Fruit fly (Drosophila melanogaster) whole organism, embryonic: Measurements from ENCODE around the gene siz.

ENCODE experiments used
- Atf-2 ChIP-seq: fragments of 200-800 bp; sonication (Bioruptor generic); optimal IDR thresholded peaks from 2 replicates; lab custom pipeline; 2016; ENCODE audit warnings: missing biosample characterization, missing genetic modification characterization
- CG10654 ChIP-seq: fragments of 200-800 bp; sonication (Bioruptor generic); optimal IDR thresholded peaks from 2 replicates; lab custom pipeline; 2016; ENCODE audit warnings: missing biosample characterization, missing genetic modification characterization
- CG11504 ChIP-seq: fragments of 200-800 bp; sonication (Bioruptor generic); optimal IDR thresholded peaks from 3 replicates; lab custom pipeline; 2019; ENCODE audit warnings: missing biosample characterization, mild to moderate bottlenecking, missing genetic modification characterization, moderate library complexity
- CG12236 ChIP-seq: fragments of 200-800 bp; sonication (Bioruptor generic); optimal IDR thresholded peaks from 2 replicates; lab custom pipeline; 2016; ENCODE audit warnings: missing biosample characterization, missing genetic modification characterization
- CG13624 ChIP-seq: fragments of 200-800 bp; sonication (Bioruptor generic); optimal IDR thresholded peaks from 2 replicates; lab custom pipeline; 2016; ENCODE audit warnings: missing biosample characterization, missing genetic modification characterization
- CG15514 ChIP-seq: fragments of 200-800 bp; sonication (Bioruptor generic); optimal IDR thresholded peaks from 3 replicates; lab custom pipeline; 2017; ENCODE audit warnings: missing biosample characterization, missing genetic modification characterization, mild to moderate bottlenecking, moderate library complexity, missing genetic modification reagents
- CG17328 ChIP-seq: fragments of 200-800 bp; sonication (Bioruptor generic); IDR thresholded peaks from 2 replicates; pipeline ENCODE4 v1.3.6; 2022; ENCODE audit warnings: missing biosample characterization, missing genetic modification characterization
- CG2116 ChIP-seq: fragments of 200-800 bp; sonication (Bioruptor generic); optimal IDR thresholded peaks from 3 replicates; lab custom pipeline; 2018; ENCODE audit warnings: missing biosample characterization, mild to moderate bottlenecking, missing genetic modification characterization
- CG3847 ChIP-seq: fragments of 200-800 bp; sonication (Bioruptor generic); IDR thresholded peaks from 2 replicates; pipeline ENCODE4 v1.3.6; 2022; ENCODE audit warnings: missing biosample characterization, missing genetic modification characterization
- CG5245 ChIP-seq: fragments of 200-800 bp; sonication (Bioruptor generic); optimal IDR thresholded peaks from 3 replicates; lab custom pipeline; 2016; ENCODE audit warnings: missing biosample characterization, missing genetic modification characterization
- CG9817 ChIP-seq: fragments of 200-800 bp; sonication (Bioruptor generic); optimal IDR thresholded peaks from 2 replicates; lab custom pipeline; 2018; ENCODE audit warnings: missing biosample characterization, mild to moderate bottlenecking, missing genetic modification characterization, moderate library complexity
- Camta ChIP-seq: fragments of 200-800 bp; sonication (Bioruptor generic); optimal IDR thresholded peaks from 2 replicates; lab custom pipeline; 2016; ENCODE audit warnings: missing biosample characterization, missing genetic modification characterization
- CkIIα-i1 ChIP-seq: fragments of 200-800 bp; sonication (Bioruptor generic); IDR thresholded peaks from 2 replicates; pipeline ENCODE4 v1.3.6; 2022; ENCODE audit warnings: missing biosample characterization, missing genetic modification characterization
- Dip3 ChIP-seq: fragments of 200-800 bp; sonication (Bioruptor generic); optimal IDR thresholded peaks from 3 replicates; lab custom pipeline; 2016; ENCODE audit warnings: missing biosample characterization, missing genetic modification characterization
- Elba2 ChIP-seq: fragments of 200-800 bp; sonication (Bioruptor generic); optimal IDR thresholded peaks from 3 replicates; lab custom pipeline; 2016; ENCODE audit warnings: missing biosample characterization, missing genetic modification characterization
- Fer3 ChIP-seq: fragments of 200-800 bp; sonication (Bioruptor generic); optimal IDR thresholded peaks from 2 replicates; lab custom pipeline; 2018; ENCODE audit warnings: missing biosample characterization, mild to moderate bottlenecking, missing genetic modification characterization, moderate library complexity
- HLH3B ChIP-seq: fragments of 200-800 bp; sonication (Bioruptor generic); IDR thresholded peaks from 2 replicates; pipeline ENCODE4 v1.3.6; 2022; ENCODE audit warnings: missing biosample characterization, missing genetic modification characterization
- HLHmδ ChIP-seq: fragments of 200-800 bp; sonication (Bioruptor generic); optimal IDR thresholded peaks from 2 replicates; lab custom pipeline; 2018; ENCODE audit warnings: missing biosample characterization, mild to moderate bottlenecking, missing genetic modification characterization, moderate library complexity
- Hsf ChIP-seq: fragments of 200-800 bp; sonication (Bioruptor generic); optimal IDR thresholded peaks from 3 replicates; lab custom pipeline; 2016; ENCODE audit warnings: missing biosample characterization, missing genetic modification characterization
- MBD-R2 ChIP-seq: fragments of 200-800 bp; sonication (Bioruptor generic); IDR thresholded peaks from 2 replicates; pipeline ENCODE4 v1.3.6; 2022; ENCODE audit warnings: missing biosample characterization, missing genetic modification characterization
- Myb ChIP-seq: fragments of 200-800 bp; sonication (Bioruptor generic); optimal IDR thresholded peaks from 2 replicates; lab custom pipeline; 2016; ENCODE audit warnings: missing biosample characterization, missing genetic modification characterization
- NfI ChIP-seq: fragments of 200-800 bp; sonication (Bioruptor generic); optimal IDR thresholded peaks from 3 replicates; lab custom pipeline; 2018; ENCODE audit warnings: missing biosample characterization, mild to moderate bottlenecking, missing genetic modification characterization, moderate library complexity
- Optix ChIP-seq: fragments of 200-800 bp; sonication (Bioruptor generic); IDR thresholded peaks from 3 replicates; pipeline ENCODE4 v1.3.6; 2022; ENCODE audit warnings: missing biosample characterization, missing genetic modification characterization
- Six4 ChIP-seq: fragments of 200-800 bp; sonication (Bioruptor generic); optimal IDR thresholded peaks from 2 replicates; lab custom pipeline; 2016; ENCODE audit warnings: missing biosample characterization, missing genetic modification characterization
- Sry-δ ChIP-seq: fragments of 200-800 bp; sonication (Bioruptor generic); optimal IDR thresholded peaks from 2 replicates; lab custom pipeline; 2016; ENCODE audit warnings: missing biosample characterization, missing genetic modification characterization
- Vsx1 ChIP-seq: fragments of 200-800 bp; sonication (Bioruptor generic); optimal IDR thresholded peaks from 2 replicates; lab custom pipeline; 2017; ENCODE audit warnings: missing biosample characterization, mild to moderate bottlenecking, missing genetic modification characterization, missing genetic modification reagents
- Xbp1 ChIP-seq: fragments of 200-800 bp; sonication (Bioruptor generic); optimal IDR thresholded peaks from 3 replicates; lab custom pipeline; 2016; ENCODE audit warnings: missing biosample characterization, mild to moderate bottlenecking, missing genetic modification characterization
- ara ChIP-seq: fragments of 200-800 bp; sonication (Bioruptor generic); IDR thresholded peaks from 2 replicates; pipeline ENCODE4 v1.3.6; 2022; ENCODE audit warnings: missing biosample characterization, missing genetic modification characterization
- ash1 ChIP-seq: fragments of 200-800 bp; sonication (Bioruptor generic); optimal IDR thresholded peaks from 2 replicates; lab custom pipeline; 2018; ENCODE audit warnings: missing biosample characterization, mild to moderate bottlenecking, missing genetic modification characterization
- bowl ChIP-seq: fragments of 200-800 bp; sonication (Bioruptor generic); IDR thresholded peaks from 2 replicates; pipeline ENCODE4 v1.3.6; 2022; ENCODE audit warnings: missing biosample characterization, missing genetic modification characterization
- btn ChIP-seq: fragments of 200-800 bp; sonication (Bioruptor generic); optimal IDR thresholded peaks from 2 replicates; lab custom pipeline; 2016; ENCODE audit warnings: missing biosample characterization, missing genetic modification characterization
- cad ChIP-seq: fragments of >200 bp; optimal IDR thresholded peaks from 2 replicates; lab custom pipeline; 2017; ENCODE audit warnings: missing biosample characterization, missing genetic modification characterization
- croc ChIP-seq: fragments of 200-800 bp; sonication (Bioruptor generic); conservative IDR thresholded peaks from 3 replicates; pipeline ENCODE4 v1.3.6; 2022; ENCODE audit warnings: missing biosample characterization, missing genetic modification characterization
- crol ChIP-seq: fragments of 200-800 bp; sonication (Bioruptor generic); IDR thresholded peaks from 2 replicates; pipeline ENCODE4 v1.3.6; 2022; ENCODE audit warnings: missing biosample characterization, missing genetic modification characterization
- dati ChIP-seq: fragments of 200-800 bp; sonication (Bioruptor generic); IDR thresholded peaks from 2 replicates; pipeline ENCODE4 v1.3.6; 2022; ENCODE audit warnings: missing biosample characterization, missing genetic modification characterization
- en ChIP-seq: fragments of 200-800 bp; sonication (Bioruptor generic); optimal IDR thresholded peaks from 2 replicates; lab custom pipeline; 2016; ENCODE audit warnings: missing biosample characterization, missing genetic modification characterization
- eve ChIP-seq, 2 experiments: fragments of >200 bp; optimal IDR thresholded peaks; 2 replicates each; lab custom pipeline; 2017; ENCODE audit warnings: missing biosample characterization in 2 of 2, missing genetic modification characterization in 2 of 2
- fru ChIP-seq: fragments of >200 bp; optimal IDR thresholded peaks from 2 replicates; lab custom pipeline; 2017
- gro ChIP-seq: fragments of 200-800 bp; sonication (Bioruptor generic); optimal IDR thresholded peaks from 2 replicates; lab custom pipeline; 2016; ENCODE audit warnings: missing biosample characterization, missing genetic modification characterization
- hb ChIP-seq: fragments of 200-800 bp; sonication (Bioruptor generic); IDR thresholded peaks from 3 replicates; pipeline ENCODE4 v1.3.6; 2022; ENCODE audit warnings: missing biosample characterization, missing genetic modification characterization; ENCODE audit not compliant: partially characterized antibody
- hbn ChIP-seq: fragments of 200-800 bp; sonication (Bioruptor generic); IDR thresholded peaks from 2 replicates; pipeline ENCODE4 v1.3.6; 2022; ENCODE audit warnings: missing biosample characterization, missing genetic modification characterization; ENCODE audit not compliant: partially characterized antibody
- jumu ChIP-seq: fragments of 200-800 bp; sonication (Bioruptor generic); optimal IDR thresholded peaks from 3 replicates; lab custom pipeline; 2016; ENCODE audit warnings: missing biosample characterization, missing genetic modification characterization
- klu ChIP-seq: fragments of 200-800 bp; sonication (Bioruptor generic); IDR thresholded peaks from 2 replicates; pipeline ENCODE4 v1.3.6; 2022; ENCODE audit warnings: missing biosample characterization, missing genetic modification characterization
- nerfin-1 ChIP-seq: fragments of 200-800 bp; sonication (Bioruptor generic); optimal IDR thresholded peaks from 3 replicates; lab custom pipeline; 2019; ENCODE audit warnings: missing biosample characterization, mild to moderate bottlenecking, missing genetic modification characterization, moderate library complexity
- nerfin-2 ChIP-seq: fragments of 200-800 bp; sonication (Bioruptor generic); IDR thresholded peaks from 2 replicates; pipeline ENCODE4 v1.3.6; 2022; ENCODE audit warnings: missing biosample characterization, missing genetic modification characterization; ENCODE audit not compliant: partially characterized antibody
- ro ChIP-seq: fragments of 200-800 bp; sonication (Bioruptor generic); IDR thresholded peaks from 2 replicates; pipeline ENCODE4 v1.3.6; 2022; ENCODE audit warnings: missing biosample characterization, missing genetic modification characterization
- schlank ChIP-seq: fragments of 200-800 bp; sonication (Bioruptor generic); optimal IDR thresholded peaks from 2 replicates; lab custom pipeline; 2018; ENCODE audit warnings: missing biosample characterization, mild to moderate bottlenecking, missing genetic modification characterization
- sd ChIP-seq: fragments of 200-800 bp; sonication (Bioruptor generic); optimal IDR thresholded peaks from 3 replicates; lab custom pipeline; 2018; ENCODE audit warnings: missing biosample characterization, mild to moderate bottlenecking, missing genetic modification characterization, moderate library complexity
- sens-2 ChIP-seq: fragments of 200-800 bp; sonication (Bioruptor generic); IDR thresholded peaks from 2 replicates; pipeline ENCODE4 v1.3.6; 2022; ENCODE audit warnings: missing biosample characterization, missing genetic modification characterization
- sug ChIP-seq: fragments of 200-800 bp; optimal IDR thresholded peaks from 2 replicates; lab custom pipeline; 2019; ENCODE audit warnings: missing biosample characterization, mild to moderate bottlenecking, missing genetic modification characterization, moderate library complexity
- tgo ChIP-seq: fragments of 200-800 bp; sonication (Bioruptor generic); IDR thresholded peaks from 3 replicates; pipeline ENCODE4 v1.3.6; 2022; ENCODE audit warnings: missing biosample characterization, missing genetic modification characterization
- vfl ChIP-seq: fragments of 200-800 bp; sonication (Bioruptor generic); optimal IDR thresholded peaks from 2 replicates; lab custom pipeline; 2016; ENCODE audit warnings: missing biosample characterization, missing genetic modification characterization

siz gene

DNA sequence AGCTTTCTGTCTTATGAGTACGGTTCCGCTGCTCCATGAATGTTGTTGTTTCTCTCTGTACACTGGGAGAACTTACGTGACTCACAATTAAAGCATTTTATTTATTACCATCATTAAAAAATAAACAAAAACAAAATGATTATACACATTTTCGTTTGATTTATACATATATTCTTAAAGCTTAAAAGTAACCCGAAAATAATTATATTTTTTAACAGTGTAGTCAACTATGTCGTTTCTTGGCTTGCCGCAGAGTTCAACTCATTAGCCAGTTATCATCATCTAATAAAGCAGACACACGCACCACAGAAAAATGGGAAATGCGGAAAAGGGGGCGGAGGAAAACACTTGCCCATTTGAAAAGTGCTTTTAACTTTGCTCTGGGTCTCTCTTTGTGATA lies 3.1 kb downstream of the siz start (continued):
- TF ChIP-seq Myb (GFP tag; lab: Kevin White, UChicago) (peak; percentile 28), CG3847 (peak; percentile 77), hbn (GFP tag; lab: Robert Waterston, UW) (no peak), gro (GFP tag; lab: Kevin White, UChicago) (peak; percentile 53), CG2116 (peak; percentile 31), ro (no peak), sug (tag; lab: Kevin White, UChicago) (peak; percentile 48), HLH3B (GFP tag; lab: Robert Waterston, UW) (peak; percentile 77), CG12236 (GFP tag; lab: Kevin White, UChicago) (peak; percentile 54), fru (lab: Kevin White, UChicago) (no peak), schlank (tag; lab: Kevin White, UChicago) (peak; percentile 48), Elba2 (peak; percentile 27), Camta (GFP tag; lab: Kevin White, UChicago) (peak; percentile 38), HLHmδ (GFP tag; lab: Kevin White, UChicago) (no peak), CG17328 (GFP tag; lab: Robert Waterston, UW) (peak; percentile 82; the same call in 1 of the 2 replicates), vfl (GFP tag; lab: Kevin White, UChicago) (peak; percentile 58), Sry-δ (GFP tag; lab: Kevin White, UChicago) (peak; percentile 29), CkIIα-i1 (GFP tag; lab: Robert Waterston, UW) (no peak), ash1 (no peak), CG10654 (GFP tag; lab: Kevin White, UChicago) (peak; percentile 53), Xbp1 (GFP tag; lab: Kevin White, UChicago) (peak; percentile 81), CG5245 (GFP tag; lab: Kevin White, UChicago) (peak; percentile 56), NfI (GFP tag; lab: Kevin White, UChicago) (peak; percentile 69), tgo (GFP tag; lab: Robert Waterston, UW) (peak; percentile 58), Hsf (peak; percentile 81), MBD-R2 (GFP tag; lab: Robert Waterston, UW) (peak; percentile 49; the same call in 1 of the 2 replicates), en (GFP tag; lab: Kevin White, UChicago) (peak; percentile 41), CG13624 (GFP tag; lab: Kevin White, UChicago) (peak; percentile 62), Vsx1 (GFP tag; lab: Kevin White, UChicago) (peak; percentile 49), croc (GFP tag; lab: Robert Waterston, UW) (peak; percentile 30; the same call in 2 of the 3 replicates), Dip3 (peak; percentile 53), Atf-2 (GFP tag; lab: Kevin White, UChicago) (peak; percentile 56), Six4 (GFP tag; lab: Kevin White, UChicago) (peak; percentile 54), cad (GFP tag; lab: Kevin White, UChicago) (no peak), bowl (GFP tag; lab: Robert Waterston, UW) (no peak), CG11504 (tag; lab: Kevin White, UChicago) (peak; percentile 87), eve (GFP tag; optimal IDR thresholded peaks at IDR 0.05; lab: Kevin White, UChicago) (no peak), nerfin-1 (tag; lab: Kevin White, UChicago) (peak; percentile 60), jumu (GFP tag; lab: Kevin White, UChicago) (peak; percentile 42), Fer3 (tag; lab: Kevin White, UChicago) (peak; percentile 78), CG9817 (tag; lab: Kevin White, UChicago) (peak; percentile 69), ara (peak; percentile 75), nerfin-2 (GFP tag; lab: Robert Waterston, UW) (no peak), Optix (no peak; the same call in 2 of the 3 replicates), hb (GFP tag; lab: Robert Waterston, UW) (no peak), CG15514 (GFP tag; lab: Kevin White, UChicago) (peak; percentile 59), klu (GFP tag; lab: Robert Waterston, UW) (peak; percentile 51; the same call in 1 of the 2 replicates), sens-2 (no peak), crol (GFP tag; lab: Robert Waterston, UW) (0 out of 2 replicates have a peak, but pooled peaks have one; percentile 5), sd (tag; lab: Kevin White, UChicago) (peak; percentile 79), dati (GFP tag; lab: Robert Waterston, UW) (no peak), btn (GFP tag; lab: Kevin White, UChicago) (peak; percentile 31)
